Fruit fly (Drosophila melanogaster) S2 (cell line): ENCODE data around the gene CG46467.

Source experiments
- CG8478 ChIP-seq: fragments of >200 bp; optimal IDR thresholded peaks from 2 replicates; lab custom pipeline; 2018
- CTCF ChIP-seq, 2 experiments: fragments of >200 bp; optimal IDR thresholded peaks; 2 replicates each; lab custom pipeline; 2018

- TF ChIP-seq CG8478 (lab: Kevin White, UChicago) (no peak), CTCF (optimal IDR thresholded peaks at IDR 0.05; lab: Kevin White, UChicago) (no peak)
Observed at dm6 chr3R:9879880-9880852, 5.7 kb downstream of the CG46467 start.
